Worm (Caenorhabditis elegans) whole organism, mixed stage, embryonic: ENCODE results near the gene C16C8.22.

ENCODE experiments used
- unc-62 ChIP-seq: fragments of 150-350 bp; optimal IDR thresholded peaks from 2 replicates; lab custom pipeline; 2014; ENCODE audit warnings: missing biosample characterization, missing genetic modification reagents, missing genetic modification characterization
- ztf-11 ChIP-seq: fragments of 150-350 bp; optimal IDR thresholded peaks from 2 replicates; lab custom pipeline; 2014; ENCODE audit warnings: missing biosample characterization, missing genetic modification characterization

DNA sequence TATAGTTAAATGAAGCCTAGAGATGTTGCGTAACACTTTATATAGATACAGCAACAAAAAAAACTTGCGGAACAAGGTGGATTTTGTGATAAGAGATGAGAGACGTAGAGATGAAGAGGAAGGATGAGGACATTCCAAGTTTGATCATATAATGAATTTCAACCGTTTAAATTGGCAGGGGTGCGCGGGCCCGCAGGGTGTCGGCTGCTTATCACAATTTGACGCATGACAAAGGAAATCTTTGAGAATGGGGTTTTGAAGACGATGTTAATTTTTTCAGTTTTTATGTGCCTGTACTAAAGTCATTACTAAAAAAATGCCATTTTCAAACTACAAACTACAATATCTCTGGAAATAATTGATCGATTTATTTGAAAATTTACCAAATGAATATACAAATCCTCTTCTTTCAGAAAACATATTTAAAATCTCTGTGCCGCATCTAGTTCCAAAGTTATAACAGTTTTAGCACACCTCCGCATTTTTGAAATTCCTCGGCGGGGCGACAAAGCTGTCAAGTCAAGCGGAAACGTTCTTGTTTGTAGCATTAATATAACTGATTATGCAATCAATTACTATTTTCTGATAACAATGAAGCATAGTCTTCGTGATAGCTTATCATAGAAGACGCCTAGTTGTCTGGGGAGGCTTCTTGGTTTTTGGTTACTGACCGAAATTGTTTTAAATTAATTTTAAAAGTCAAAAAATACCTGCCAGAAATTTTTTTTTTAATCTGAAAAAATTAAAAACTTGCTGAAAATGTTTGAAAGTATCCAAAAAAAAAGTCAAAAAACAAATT, 3.0 kb downstream of the C16C8.22 start:
- TF ChIP-seq ztf-11 (no peak), unc-62 (GFP tag; lab: Kevin White, UChicago) (no peak)
